Worm (Caenorhabditis elegans) whole organism, early embryonic: Measurements from ENCODE around the gene oac-14.

Experiments used
- B0310.2 ChIP-seq: sonication (generic microtip); optimal IDR thresholded peaks from 2 replicates; lab custom pipeline; 2016; ENCODE audit warnings: mild to moderate bottlenecking, missing genetic modification characterization, missing compliant biosample characterization
- aly-1 ChIP-seq: sonication (generic microtip); optimal IDR thresholded peaks from 2 replicates; lab custom pipeline; 2016; ENCODE audit warnings: missing genetic modification characterization, missing compliant biosample characterization
- ama-1 ChIP-seq: fragments of 150-350 bp; optimal IDR thresholded peaks from 2 replicates; lab custom pipeline; 2014
- ceh-13 ChIP-seq: fragments of 200-800 bp; sonication (Bioruptor generic); optimal IDR thresholded peaks from 2 replicates; lab custom pipeline; 2018; ENCODE audit warnings: mild to moderate bottlenecking, missing genetic modification characterization, missing compliant biosample characterization
- ets-7 ChIP-seq: sonication (generic microtip); optimal IDR thresholded peaks from 2 replicates; lab custom pipeline; 2016; ENCODE audit warnings: missing genotype, missing genetic modification characterization, missing compliant biosample characterization
- flt-1 ChIP-seq: fragments of 200-800 bp; sonication (Bioruptor generic); IDR thresholded peaks from 2 replicates; pipeline ENCODE4 v1.3.6; 2022; ENCODE audit warnings: missing genetic modification characterization, missing compliant biosample characterization
- hmbx-1 ChIP-seq: sonication (generic microtip); optimal IDR thresholded peaks from 2 replicates; lab custom pipeline; 2016; ENCODE audit warnings: mild to moderate bottlenecking, missing genetic modification characterization, missing compliant biosample characterization
- hnd-1 ChIP-seq: sonication (generic microtip); optimal IDR thresholded peaks from 2 replicates; lab custom pipeline; 2016; ENCODE audit warnings: missing genetic modification characterization, missing compliant biosample characterization
- pes-1 ChIP-seq: fragments of 200-800 bp; sonication (Bioruptor generic); IDR thresholded peaks from 2 replicates; pipeline ENCODE4 v1.3.6; 2022; ENCODE audit warnings: missing genetic modification reagents, missing genetic modification characterization, missing compliant biosample characterization
- scrt-1 ChIP-seq: fragments of 200-800 bp; sonication (Bioruptor generic); IDR thresholded peaks from 2 replicates; pipeline ENCODE4 v1.3.6; 2022; ENCODE audit warnings: missing genetic modification characterization, missing compliant biosample characterization
- sea-1 ChIP-seq: fragments of 200-800 bp; sonication (Bioruptor generic); conservative IDR thresholded peaks from 2 replicates; pipeline ENCODE4 v1.3.6; 2022; ENCODE audit warnings: missing genetic modification characterization, missing compliant biosample characterization
- tbx-11 ChIP-seq: fragments of 200-800 bp; sonication (Bioruptor generic); IDR thresholded peaks from 2 replicates; pipeline ENCODE4 v1.3.6; 2022; ENCODE audit warnings: missing genetic modification characterization, missing compliant biosample characterization
- tbx-37 ChIP-seq: fragments of 200-800 bp; sonication (Bioruptor generic); conservative IDR thresholded peaks from 2 replicates; pipeline ENCODE4 v1.3.6; 2022; ENCODE audit warnings: missing genetic modification reagents, missing genetic modification characterization, missing compliant biosample characterization
- tra-4 ChIP-seq: sonication (generic microtip); optimal IDR thresholded peaks from 2 replicates; lab custom pipeline; 2017; ENCODE audit warnings: missing genetic modification characterization, missing compliant biosample characterization

DNA sequence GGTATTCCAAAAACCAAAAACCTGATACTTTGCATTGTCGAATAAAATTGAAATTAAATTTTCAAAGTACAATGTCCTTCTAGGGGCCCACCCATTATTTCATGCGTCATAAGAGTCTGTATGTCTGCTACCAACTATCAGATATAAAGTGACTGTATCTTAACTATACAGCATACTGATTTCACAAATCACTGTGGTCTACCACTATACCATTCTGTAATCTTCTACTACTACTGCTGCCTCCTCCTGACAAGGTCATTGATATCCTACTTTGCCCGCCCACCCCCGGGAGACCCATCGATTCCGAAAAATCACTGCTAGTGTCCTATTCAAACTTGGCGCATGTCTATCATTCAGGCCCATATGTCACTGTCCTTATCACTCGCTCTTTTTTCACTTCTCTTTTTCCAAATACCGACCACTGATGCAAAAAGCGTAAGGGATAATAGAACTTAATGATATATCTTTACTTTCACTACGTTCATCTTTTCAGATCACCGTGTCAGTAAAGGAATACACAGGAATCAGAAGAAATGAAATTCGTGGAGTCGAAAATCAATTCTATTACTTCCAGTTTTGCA, 30.3 kb upstream of the oac-14 start, which contains the start of gene C07A4.2:
- TF ChIP-seq ets-7 (no peak), tbx-11 (GFP tag; lab: Robert Waterston, UW) (no peak), ama-1 (lab: Kevin White, UChicago) (no peak), flt-1 (GFP tag; lab: Robert Waterston, UW) (no peak), ceh-13 (no peak), B0310.2 (tag; lab: Kevin White, UChicago) (no peak), aly-1 (tag; lab: Kevin White, UChicago) (no peak), hnd-1 (tag; lab: Kevin White, UChicago) (no peak), sea-1 (GFP tag; lab: Robert Waterston, UW) (no peak), scrt-1 (GFP tag; lab: Robert Waterston, UW) (no peak), pes-1 (GFP tag; lab: Robert Waterston, UW) (no peak), tbx-37 (GFP tag; lab: Robert Waterston, UW) (no peak), tra-4 (tag; lab: Kevin White, UChicago) (no peak), hmbx-1 (no peak)
